Worm (Caenorhabditis elegans) whole organism, L4 larva: ENCODE results near the gene ilys-4.

Experiments used
- D1046.2 ChIP-seq: fragments of 200-800 bp; sonication (Bioruptor generic); IDR thresholded peaks from 2 replicates; pipeline ENCODE4 v1.3.6; 2022; ENCODE audit warnings: missing genetic modification characterization, missing compliant biosample characterization
- F10B5.3 ChIP-seq: sonication (generic microtip); optimal IDR thresholded peaks from 2 replicates; lab custom pipeline; 2016; ENCODE audit warnings: mild to moderate bottlenecking, missing genetic modification characterization, missing compliant biosample characterization
- F26F4.8 ChIP-seq: fragments of 200-800 bp; sonication (Bioruptor generic); conservative IDR thresholded peaks from 2 replicates; pipeline ENCODE4 v1.3.6; 2022; ENCODE audit warnings: missing genetic modification characterization, missing compliant biosample characterization
- F49E8.2 ChIP-seq: sonication (generic microtip); optimal IDR thresholded peaks from 2 replicates; lab custom pipeline; 2016; ENCODE audit warnings: missing compliant biosample characterization, mild to moderate bottlenecking, missing genetic modification characterization, borderline replicate concordance
- Y48G9A.11 ChIP-seq: fragments of 200-800 bp; sonication (Bioruptor generic); IDR thresholded peaks from 2 replicates; pipeline ENCODE4 v1.3.6; 2022; ENCODE audit warnings: missing genetic modification reagents, missing genetic modification characterization, missing compliant biosample characterization
- aha-1 ChIP-seq: fragments of 150-350 bp; peaks from one replicate; lab custom pipeline; 2014; ENCODE audit warnings: missing biosample characterization, missing genetic modification characterization
- ama-1 ChIP-seq: fragments of 150-350 bp; optimal IDR thresholded peaks from 2 replicates; lab custom pipeline; 2014; ENCODE audit warnings: inconsistent platforms, mixed read lengths
- ceh-28 ChIP-seq: fragments of 150-350 bp; optimal IDR thresholded peaks from 2 replicates; lab custom pipeline; 2014; ENCODE audit warnings: missing biosample characterization, missing genetic modification reagents, missing genetic modification characterization
- ctbp-1 ChIP-seq: fragments of 200-800 bp; sonication (Bioruptor generic); IDR thresholded peaks from 2 replicates; pipeline ENCODE4 v1.3.6; 2022; ENCODE audit warnings: missing genetic modification reagents, missing genetic modification characterization, missing compliant biosample characterization
- daf-16 ChIP-seq, 3 experiments: sonication (generic microtip); optimal IDR thresholded peaks; 2 replicates each; lab custom pipeline; 2016 to 2017; ENCODE audit warnings: missing genetic modification characterization in 3 of 3, missing genetic modification reagents in 3 of 3, mild to moderate bottlenecking in 2 of 3, missing compliant biosample characterization in 2 of 3, missing biosample characterization in 1 of 3, moderate library complexity in 1 of 3
- dmd-6 ChIP-seq: fragments of 200-800 bp; sonication (Bioruptor generic); IDR thresholded peaks from 2 replicates; pipeline ENCODE4 v1.3.6; 2022; ENCODE audit warnings: missing genetic modification reagents, missing genetic modification characterization, missing compliant biosample characterization
- dmd-8 ChIP-seq: fragments of 200-800 bp; sonication (Bioruptor generic); IDR thresholded peaks from 2 replicates; pipeline ENCODE4 v1.3.6; 2022; ENCODE audit warnings: missing genetic modification characterization, missing compliant biosample characterization
- dpl-1 ChIP-seq: fragments of 150-350 bp; optimal IDR thresholded peaks from 2 replicates; lab custom pipeline; 2014; ENCODE audit warnings: missing biosample characterization, missing genetic modification reagents, missing genetic modification characterization
- duxl-1 ChIP-seq: sonication (generic microtip); optimal IDR thresholded peaks from 2 replicates; lab custom pipeline; 2016; ENCODE audit warnings: mild to moderate bottlenecking, missing genetic modification characterization, moderate library complexity, missing compliant biosample characterization; ENCODE audit not compliant: poor library complexity
- dve-1 ChIP-seq: sonication (generic microtip); optimal IDR thresholded peaks from 2 replicates; lab custom pipeline; 2017; ENCODE audit warnings: antibody characterized with exemption, mild to moderate bottlenecking, missing genetic modification characterization, missing compliant biosample characterization; ENCODE audit not compliant: insufficient read depth
- egl-27 ChIP-seq: sonication (generic microtip); optimal IDR thresholded peaks from 3 replicates; lab custom pipeline; 2017; ENCODE audit warnings: missing biosample characterization, missing genetic modification reagents, missing genetic modification characterization
- fkh-10 ChIP-seq: fragments of 150-350 bp; optimal IDR thresholded peaks from 2 replicates; lab custom pipeline; 2014; ENCODE audit warnings: missing biosample characterization, missing genetic modification reagents, missing genetic modification characterization
- gei-8 ChIP-seq: fragments of 200-800 bp; sonication (Bioruptor generic); optimal IDR thresholded peaks from 2 replicates; lab custom pipeline; 2018; ENCODE audit warnings: mild to moderate bottlenecking, missing genetic modification characterization, missing compliant biosample characterization
- jun-1 ChIP-seq: fragments of 150-350 bp; optimal IDR thresholded peaks from 2 replicates; lab custom pipeline; 2014; ENCODE audit warnings: missing biosample characterization, missing genetic modification reagents, missing genetic modification characterization
- lin-38 ChIP-seq: fragments of 200-800 bp; sonication (Bioruptor generic); IDR thresholded peaks from 2 replicates; pipeline ENCODE4 v1.3.6; 2022; ENCODE audit warnings: missing genetic modification reagents, missing genetic modification characterization, missing compliant biosample characterization
- lin-39 ChIP-seq: fragments of 150-350 bp; optimal IDR thresholded peaks from 2 replicates; lab custom pipeline; 2014; ENCODE audit warnings: missing biosample characterization, missing genetic modification reagents, missing genetic modification characterization
- lir-3 ChIP-seq: sonication (generic microtip); optimal IDR thresholded peaks from 2 replicates; lab custom pipeline; 2016; ENCODE audit warnings: mild to moderate bottlenecking, missing genetic modification characterization, missing compliant biosample characterization
- mdt-29 ChIP-seq: fragments of 200-800 bp; sonication (Bioruptor generic); IDR thresholded peaks from 2 replicates; pipeline ENCODE4 v1.3.6; 2022; ENCODE audit warnings: missing genetic modification reagents, missing genetic modification characterization, missing compliant biosample characterization
- mep-1 ChIP-seq: fragments of 150-350 bp; sonication (generic microtip); optimal IDR thresholded peaks from 3 replicates; lab custom pipeline; 2014; ENCODE audit warnings: missing biosample characterization, missing genetic modification characterization
- mes-2 ChIP-seq: sonication (generic microtip); optimal IDR thresholded peaks from 2 replicates; lab custom pipeline; 2016; ENCODE audit warnings: missing genotype, mild to moderate bottlenecking, missing genetic modification characterization, missing compliant biosample characterization; ENCODE audit not compliant: poor library complexity, severe bottlenecking
- mxl-3 ChIP-seq: fragments of 200-800 bp; sonication (Bioruptor generic); optimal IDR thresholded peaks from 2 replicates; lab custom pipeline; 2018; ENCODE audit warnings: mild to moderate bottlenecking, missing genetic modification characterization, missing compliant biosample characterization
- nhr-28 ChIP-seq: fragments of 150-350 bp; optimal IDR thresholded peaks from 2 replicates; lab custom pipeline; 2014; ENCODE audit warnings: missing biosample characterization, missing genetic modification characterization
- nhr-48 ChIP-seq: sonication (generic microtip); optimal IDR thresholded peaks from 2 replicates; lab custom pipeline; 2016; ENCODE audit warnings: mild to moderate bottlenecking, missing genetic modification characterization, missing compliant biosample characterization
- nhr-77 ChIP-seq: fragments of 150-350 bp; optimal IDR thresholded peaks from 2 replicates; lab custom pipeline; 2014; ENCODE audit warnings: missing biosample characterization, missing genetic modification characterization
- pha-4 ChIP-seq, 2 experiments: fragments of 150-350 bp in 1 of 2; fragments of 200-800 bp in 1 of 2; sonication (Bioruptor generic) in 1 of 2; IDR thresholded peaks in 1 of 2; optimal IDR thresholded peaks in 1 of 2; 2 replicates each; pipeline versions ENCODE4 v1.3.6 to Lab custom; 2014 to 2022; ENCODE audit warnings: missing genetic modification characterization in 2 of 2, missing genetic modification reagents in 2 of 2, missing biosample characterization in 1 of 2, missing compliant biosample characterization in 1 of 2
- php-3 ChIP-seq: fragments of 200-800 bp; sonication (Bioruptor generic); IDR thresholded peaks from 2 replicates; pipeline ENCODE4 v1.3.6; 2022; ENCODE audit warnings: missing genetic modification reagents, missing genetic modification characterization, missing compliant biosample characterization
- pqm-1 ChIP-seq: sonication (generic microtip); optimal IDR thresholded peaks from 2 replicates; lab custom pipeline; 2017; ENCODE audit warnings: missing biosample characterization, missing genetic modification characterization
- skn-1 ChIP-seq: fragments of 150-350 bp; optimal IDR thresholded peaks from 2 replicates; lab custom pipeline; 2014; ENCODE audit warnings: missing biosample characterization, missing genetic modification characterization
- spr-3 ChIP-seq: fragments of 200-800 bp; sonication (Bioruptor generic); optimal IDR thresholded peaks from 2 replicates; lab custom pipeline; 2018; ENCODE audit warnings: mild to moderate bottlenecking, missing genetic modification characterization, missing compliant biosample characterization
- tag-97 ChIP-seq: fragments of 200-800 bp; sonication (Bioruptor generic); IDR thresholded peaks from 2 replicates; pipeline ENCODE4 v1.3.6; 2022; ENCODE audit warnings: missing genetic modification characterization, missing compliant biosample characterization
- tra-1 ChIP-seq: fragments of 200-800 bp; sonication (Bioruptor generic); IDR thresholded peaks from 2 replicates; pipeline ENCODE4 v1.3.6; 2022; ENCODE audit warnings: missing genetic modification reagents, missing genetic modification characterization, missing compliant biosample characterization
- unc-39 ChIP-seq: sonication (generic microtip); optimal IDR thresholded peaks from 2 replicates; lab custom pipeline; 2017; ENCODE audit warnings: missing biosample characterization, missing genetic modification characterization
- vab-7 ChIP-seq: fragments of 200-800 bp; sonication (Bioruptor generic); IDR thresholded peaks from 2 replicates; pipeline ENCODE4 v1.3.6; 2022; ENCODE audit warnings: missing genetic modification reagents, missing genetic modification characterization, missing compliant biosample characterization
- zag-1 ChIP-seq: fragments of 150-350 bp; optimal IDR thresholded peaks from 2 replicates; lab custom pipeline; 2014; ENCODE audit warnings: missing biosample characterization, missing genetic modification characterization
- zfp-2 ChIP-seq: sonication (generic microtip); optimal IDR thresholded peaks from 2 replicates; lab custom pipeline; 2016; ENCODE audit warnings: mild to moderate bottlenecking, missing genetic modification characterization, missing compliant biosample characterization
- zfp-3 ChIP-seq: fragments of 200-800 bp; sonication (Bioruptor generic); conservative IDR thresholded peaks from 2 replicates; pipeline ENCODE4 v1.3.6; 2022; ENCODE audit warnings: missing genetic modification reagents, missing genetic modification characterization, missing compliant biosample characterization

The ilys-4 gene

ce11 chrIV:7881726-7882125 is 15.6 kb downstream of the ilys-4 start, which contains the start of gene atic-1:
Gene atic-1, plus strand, starts transcription at chrIV:7882026.
- no peak for TF ChIP-seq duxl-1 (tag; lab: Kevin White, UChicago)
- TF ChIP-seq mep-1 (tag; lab: Kevin White, UChicago): no peak
- no peak for TF ChIP-seq Y48G9A.11 (GFP tag; lab: Robert Waterston, UW)
- TF ChIP-seq mdt-29 (GFP tag; lab: Robert Waterston, UW): no peak
- TF ChIP-seq pha-4 (GFP tag; IDR thresholded peaks at IDR 0.05; lab: Robert Waterston, UW): no peak
- TF ChIP-seq pha-4 (tag; optimal IDR thresholded peaks at IDR 0.05; lab: Kevin White, UChicago): no peak
- TF ChIP-seq dmd-6 (GFP tag; lab: Robert Waterston, UW): no peak
- no peak for TF ChIP-seq mes-2
- TF ChIP-seq egl-27 (tag; lab: Kevin White, UChicago): no peak
- no peak for TF ChIP-seq tag-97 (GFP tag; lab: Robert Waterston, UW)
- TF ChIP-seq unc-39 (tag; lab: Kevin White, UChicago): no peak
- TF ChIP-seq lin-38 (GFP tag; lab: Robert Waterston, UW): no peak
- no peak for TF ChIP-seq zag-1 (tag; lab: Kevin White, UChicago)
- TF ChIP-seq ctbp-1 (GFP tag; lab: Robert Waterston, UW): no peak
- no peak for TF ChIP-seq zfp-2 (tag; lab: Kevin White, UChicago)
- no peak for TF ChIP-seq daf-16 (GFP tag; optimal IDR thresholded peaks at IDR 0.05; lab: Kevin White, UChicago)
- no peak for TF ChIP-seq daf-16 (tag; optimal IDR thresholded peaks at IDR 0.05; lab: Kevin White, UChicago)
- no peak for TF ChIP-seq nhr-48 (tag; lab: Kevin White, UChicago)
- no peak for TF ChIP-seq F26F4.8 (GFP tag; lab: Robert Waterston, UW)
- no peak for TF ChIP-seq vab-7 (GFP tag; lab: Robert Waterston, UW)
- TF ChIP-seq, all 104 proteins: peak for 0

ce11 chrIV:7881166-7881565 is 16.2 kb downstream of the ilys-4 start:
- TF ChIP-seq daf-16 (GFP tag; optimal IDR thresholded peaks at IDR 0.05; lab: Kevin White, UChicago) (no peak), daf-16 (tag; optimal IDR thresholded peaks at IDR 0.05; lab: Kevin White, UChicago) (peak; percentile 44), dve-1 (tag; lab: Kevin White, UChicago) (peak; percentile 44), nhr-28 (tag; lab: Kevin White, UChicago) (peak; percentile 14), nhr-77 (peak; percentile 6), gei-8 (GFP tag; lab: Kevin White, UChicago) (no peak), fkh-10 (GFP tag; lab: Kevin White, UChicago) (no peak), pqm-1 (tag; lab: Kevin White, UChicago) (peak; percentile 49), jun-1 (no peak), php-3 (GFP tag; lab: Robert Waterston, UW) (peak; percentile 67), aha-1 (tag; lab: Kevin White, UChicago) (peak; percentile 18), vab-7 (GFP tag; lab: Robert Waterston, UW) (no peak)

ce11 chrIV:7879017-7879416 is 18.3 kb downstream of the ilys-4 start, which contains the start of gene srt-73:
Gene srt-73, plus strand, starts transcription at chrIV:7879317.
- TF ChIP-seq tra-1 (GFP tag; lab: Robert Waterston, UW) (no peak), zfp-3 (GFP tag; lab: Robert Waterston, UW) (no peak), spr-3 (GFP tag; lab: Kevin White, UChicago) (no peak), dpl-1 (no peak), ama-1 (lab: Kevin White, UChicago) (no peak), D1046.2 (GFP tag; lab: Robert Waterston, UW) (no peak), dmd-8 (GFP tag; lab: Robert Waterston, UW) (no peak)
- TF ChIP-seq, all 104 proteins: peak for 0

ce11 chrIV:7877781-7878180 is 19.6 kb downstream of the ilys-4 start, which contains the start of gene kin-26:
Gene kin-26, minus strand, starts transcription at chrIV:7877881.
- TF ChIP-seq zag-1 (tag; lab: Kevin White, UChicago) (no peak), skn-1 (no peak), F49E8.2 (no peak), ceh-28 (tag; lab: Kevin White, UChicago) (no peak), mxl-3 (no peak), lin-39 (no peak), lin-38 (GFP tag; lab: Robert Waterston, UW) (no peak), nhr-28 (tag; lab: Kevin White, UChicago) (no peak), lir-3 (tag; lab: Kevin White, UChicago) (no peak), F10B5.3 (tag; lab: Kevin White, UChicago) (no peak)
- TF ChIP-seq, all 104 proteins: peak for 0
